Worm (Caenorhabditis elegans) whole organism, early embryonic: ENCODE measurements around the gene Y66D12A.8.

ENCODE experiments used
- B0310.2 ChIP-seq: sonication (generic microtip); optimal IDR thresholded peaks from 2 replicates; lab custom pipeline; 2016; ENCODE audit warnings: mild to moderate bottlenecking, missing genetic modification characterization, missing compliant biosample characterization
- F13C5.2 ChIP-seq: sonication (generic microtip); optimal IDR thresholded peaks from 2 replicates; lab custom pipeline; 2017; ENCODE audit warnings: mild to moderate bottlenecking, missing genetic modification characterization, inconsistent platforms, missing compliant biosample characterization
- aly-1 ChIP-seq: sonication (generic microtip); optimal IDR thresholded peaks from 2 replicates; lab custom pipeline; 2016; ENCODE audit warnings: missing genetic modification characterization, missing compliant biosample characterization
- ama-1 ChIP-seq: fragments of 150-350 bp; optimal IDR thresholded peaks from 2 replicates; lab custom pipeline; 2014
- ceh-36 ChIP-seq: sonication (generic microtip); optimal IDR thresholded peaks from 2 replicates; lab custom pipeline; 2016; ENCODE audit warnings: missing genetic modification characterization, inconsistent platforms, missing compliant biosample characterization
- flt-1 ChIP-seq: fragments of 200-800 bp; sonication (Bioruptor generic); IDR thresholded peaks from 2 replicates; pipeline ENCODE4 v1.3.6; 2022; ENCODE audit warnings: missing genetic modification characterization, missing compliant biosample characterization
- hmbx-1 ChIP-seq: sonication (generic microtip); optimal IDR thresholded peaks from 2 replicates; lab custom pipeline; 2016; ENCODE audit warnings: mild to moderate bottlenecking, missing genetic modification characterization, missing compliant biosample characterization
- pes-1 ChIP-seq: fragments of 200-800 bp; sonication (Bioruptor generic); IDR thresholded peaks from 2 replicates; pipeline ENCODE4 v1.3.6; 2022; ENCODE audit warnings: missing genetic modification reagents, missing genetic modification characterization, missing compliant biosample characterization

DNA sequence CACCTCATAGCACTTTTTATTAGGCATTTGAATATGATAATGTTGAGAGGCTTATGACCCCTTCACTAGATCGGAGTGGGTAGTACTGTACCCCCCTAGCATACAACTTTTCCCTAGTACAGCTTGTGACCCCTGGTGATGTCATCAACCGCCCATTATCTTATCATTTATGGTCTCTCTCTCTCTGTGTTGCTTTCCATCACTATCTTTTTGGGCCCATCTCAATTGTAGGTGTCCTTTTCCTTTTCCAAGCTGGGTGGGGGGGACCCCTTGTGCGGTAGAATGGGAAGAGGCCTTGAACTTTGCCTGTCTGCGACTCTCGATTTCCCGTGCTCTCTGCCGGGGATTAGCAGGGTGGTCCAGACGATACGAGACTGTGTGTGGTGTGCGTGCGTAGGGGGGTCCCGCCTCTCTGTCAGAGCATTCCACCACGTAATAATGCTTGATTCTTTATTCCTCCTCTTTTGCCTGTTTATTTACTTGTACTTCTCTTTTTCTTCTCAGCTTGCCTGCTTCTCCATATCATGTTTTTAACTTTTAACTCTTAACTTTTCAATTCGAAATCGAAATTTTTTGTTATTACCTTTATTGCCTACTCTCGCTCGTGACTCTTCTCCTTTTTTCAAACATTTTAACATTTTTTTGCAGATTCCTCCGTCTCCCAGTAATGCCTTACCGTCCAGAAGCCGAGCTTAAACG lies 13.4 kb upstream of the Y66D12A.8 start, which contains the start of gene ztf-29:
- no peak for TF ChIP-seq F13C5.2
- TF ChIP-seq ama-1 (lab: Kevin White, UChicago): no peak
- no peak for TF ChIP-seq pes-1 (GFP tag; lab: Robert Waterston, UW)
- TF ChIP-seq aly-1 (tag; lab: Kevin White, UChicago): no peak
- TF ChIP-seq ceh-36 (tag; lab: Kevin White, UChicago): peak; percentile 74
- no peak for TF ChIP-seq B0310.2
- TF ChIP-seq flt-1: no peak
- no peak for TF ChIP-seq hmbx-1 (tag; lab: Kevin White, UChicago)
